Fruit fly (Drosophila melanogaster): ENCODE measurements around the gene CG9592.

dm6 chr3L:14563461-14563860 is 45.8 kb downstream of the CG9592 start:
- TF ChIP-seq CG12768 (GFP tag; optimal IDR thresholded peaks at IDR 0.05) (no peak), cic (GFP tag; optimal IDR thresholded peaks at IDR 0.05) (no peak), bab1 (GFP tag; optimal IDR thresholded peaks at IDR 0.05) (no peak), CG14711 (tag; optimal IDR thresholded peaks at IDR 0.05) (no peak), CG7045 (GFP tag; optimal IDR thresholded peaks at IDR 0.05) (no peak), kay (GFP tag; ENCODE audit: borderline replicate concordance) (no peak), CG1620 (GFP tag; optimal IDR thresholded peaks at IDR 0.05) (no peak), CG33017 (tag; optimal IDR thresholded peaks at IDR 0.05) (no peak), tj (GFP tag; optimal IDR thresholded peaks at IDR 0.05) (no peak), CG7101 (tag; optimal IDR thresholded peaks at IDR 0.05) (no peak)
